Worm (Caenorhabditis elegans) whole organism, L1 larva: Measurements from ENCODE around the gene H12D21.9.

ENCODE experiments used
- C04F5.9 ChIP-seq: sonication (generic microtip); optimal IDR thresholded peaks from 2 replicates; lab custom pipeline; 2016; ENCODE audit warnings: missing genetic modification characterization, missing compliant biosample characterization
- C16A3.4 ChIP-seq: fragments of 150-350 bp; optimal IDR thresholded peaks from 2 replicates; lab custom pipeline; 2014; ENCODE audit warnings: missing biosample characterization, missing genetic modification characterization
- Y116A8C.19 ChIP-seq: sonication (generic microtip); optimal IDR thresholded peaks from 2 replicates; lab custom pipeline; 2016; ENCODE audit warnings: missing compliant biosample characterization, missing genetic modification characterization, borderline replicate concordance
- alr-1 ChIP-seq: fragments of 200-800 bp; sonication (Bioruptor generic); optimal IDR thresholded peaks from 2 replicates; lab custom pipeline; 2018; ENCODE audit warnings: borderline replicate concordance, mild to moderate bottlenecking, missing genetic modification characterization, missing compliant biosample characterization
- blmp-1 ChIP-seq: fragments of 150-350 bp; optimal IDR thresholded peaks from 2 replicates; lab custom pipeline; 2014; ENCODE audit warnings: missing biosample characterization, missing genetic modification characterization
- ceh-63 ChIP-seq: fragments of 200-800 bp; sonication (Bioruptor generic); optimal IDR thresholded peaks from 2 replicates; lab custom pipeline; 2018; ENCODE audit warnings: mild to moderate bottlenecking, missing genetic modification characterization, missing compliant biosample characterization
- ceh-88 ChIP-seq: fragments of 200-800 bp; sonication (Bioruptor generic); IDR thresholded peaks from 2 replicates; pipeline ENCODE4 v1.3.6; 2022; ENCODE audit warnings: missing genetic modification characterization, missing compliant biosample characterization
- dsc-1 ChIP-seq: sonication (generic microtip); optimal IDR thresholded peaks from 2 replicates; lab custom pipeline; 2016; ENCODE audit warnings: mild to moderate bottlenecking, missing genetic modification characterization, missing compliant biosample characterization
- efl-1 ChIP-seq, 4 experiments: fragments of 150-350 bp; optimal IDR thresholded peaks in 3 of 4; peaks in 1 of 4; 1 replicate in 1 of 4; 2 replicates in 3 of 4; lab custom pipeline; 2014; ENCODE audit warnings: missing biosample characterization in 2 of 4, missing genetic modification characterization in 2 of 4, missing genetic modification reagents in 2 of 4
- efl-3 ChIP-seq: fragments of 200-800 bp; sonication (Bioruptor generic); optimal IDR thresholded peaks from 2 replicates; lab custom pipeline; 2018; ENCODE audit warnings: mild to moderate bottlenecking, missing genetic modification characterization, missing compliant biosample characterization
- fkh-4 ChIP-seq: sonication (generic microtip); optimal IDR thresholded peaks from 2 replicates; lab custom pipeline; 2016; ENCODE audit warnings: missing compliant biosample characterization, missing genetic modification characterization, borderline replicate concordance
- fkh-8 ChIP-seq: sonication (generic microtip); optimal IDR thresholded peaks from 2 replicates; lab custom pipeline; 2016; ENCODE audit warnings: mild to moderate bottlenecking, missing genetic modification characterization, missing compliant biosample characterization
- grh-1 ChIP-seq: fragments of 200-800 bp; sonication (Bioruptor generic); IDR thresholded peaks from 2 replicates; pipeline ENCODE4 v1.3.6; 2022; ENCODE audit warnings: missing genetic modification reagents, missing genetic modification characterization, missing compliant biosample characterization
- hlh-4 ChIP-seq: sonication (generic microtip); optimal IDR thresholded peaks from 2 replicates; lab custom pipeline; 2016; ENCODE audit warnings: mild to moderate bottlenecking, missing genetic modification characterization, missing compliant biosample characterization
- lin-14 ChIP-seq: fragments of 200-800 bp; sonication (Bioruptor generic); optimal IDR thresholded peaks from 2 replicates; lab custom pipeline; 2018; ENCODE audit warnings: mild to moderate bottlenecking, missing genetic modification characterization, moderate library complexity, missing compliant biosample characterization
- lin-35 ChIP-seq, 2 experiments: fragments of 150-350 bp; optimal IDR thresholded peaks; 2 replicates each; lab custom pipeline; 2014; ENCODE audit warnings: missing biosample characterization in 2 of 2, missing genetic modification characterization in 2 of 2, missing genetic modification reagents in 2 of 2
- lir-3 ChIP-seq: sonication (generic microtip); optimal IDR thresholded peaks from 2 replicates; lab custom pipeline; 2016; ENCODE audit warnings: mild to moderate bottlenecking, missing genetic modification characterization, moderate library complexity, missing compliant biosample characterization; ENCODE audit not compliant: poor library complexity
- lsy-2 ChIP-seq, 2 experiments: fragments of 150-350 bp; optimal IDR thresholded peaks; 2 replicates each; lab custom pipeline; 2014; ENCODE audit warnings: missing biosample characterization in 2 of 2, missing genetic modification characterization in 2 of 2
- mdl-1 ChIP-seq, 2 experiments: fragments of 150-350 bp; optimal IDR thresholded peaks; 2 replicates each; lab custom pipeline; 2014 to 2017; ENCODE audit warnings: missing biosample characterization in 2 of 2, missing genetic modification characterization in 2 of 2, inconsistent platforms in 1 of 2
- mep-1 ChIP-seq: fragments of 150-350 bp; optimal IDR thresholded peaks from 2 replicates; lab custom pipeline; 2014; ENCODE audit warnings: missing biosample characterization, missing genetic modification characterization
- nhr-11 ChIP-seq: fragments of 150-350 bp; optimal IDR thresholded peaks from 2 replicates; lab custom pipeline; 2014; ENCODE audit warnings: missing biosample characterization, missing genetic modification characterization
- nhr-12 ChIP-seq: sonication (generic microtip); optimal IDR thresholded peaks from 2 replicates; lab custom pipeline; 2017; ENCODE audit warnings: missing biosample characterization, missing genetic modification characterization
- nhr-71 ChIP-seq: sonication (generic microtip); optimal IDR thresholded peaks from 2 replicates; lab custom pipeline; 2016; ENCODE audit warnings: mild to moderate bottlenecking, missing genetic modification characterization, moderate library complexity, missing compliant biosample characterization
- nhr-85 ChIP-seq: sonication (generic microtip); peaks from one replicate; lab custom pipeline; 2016; ENCODE audit warnings: missing genetic modification characterization, inconsistent platforms, missing compliant biosample characterization
- pag-3 ChIP-seq: sonication (generic microtip); optimal IDR thresholded peaks from 2 replicates; lab custom pipeline; 2017; ENCODE audit warnings: missing genetic modification characterization, mild to moderate bottlenecking, missing compliant biosample characterization, antibody characterized with exemption, borderline replicate concordance; ENCODE audit not compliant: insufficient read depth
- pqm-1 ChIP-seq: sonication (generic microtip); optimal IDR thresholded peaks from 3 replicates; lab custom pipeline; 2017; ENCODE audit warnings: missing biosample characterization, missing genetic modification characterization
- skn-1 ChIP-seq: fragments of 150-350 bp; optimal IDR thresholded peaks from 2 replicates; lab custom pipeline; 2014; ENCODE audit warnings: missing biosample characterization, missing genetic modification characterization
- snu-23 ChIP-seq: sonication (generic microtip); optimal IDR thresholded peaks from 2 replicates; lab custom pipeline; 2016; ENCODE audit warnings: missing genetic modification characterization, missing compliant biosample characterization
- sox-4 ChIP-seq: sonication (generic microtip); optimal IDR thresholded peaks from 2 replicates; lab custom pipeline; 2016; ENCODE audit warnings: missing genetic modification characterization, missing compliant biosample characterization
- unc-30 ChIP-seq: sonication (generic microtip); optimal IDR thresholded peaks from 2 replicates; lab custom pipeline; 2017; ENCODE audit warnings: missing biosample characterization, missing genetic modification characterization
- unc-86 ChIP-seq: sonication (generic microtip); optimal IDR thresholded peaks from 2 replicates; lab custom pipeline; 2016; ENCODE audit warnings: missing genetic modification characterization, missing compliant biosample characterization
- unc-98 ChIP-seq: fragments of 200-800 bp; sonication (Bioruptor generic); IDR thresholded peaks from 2 replicates; pipeline ENCODE4 v1.3.6; 2022; ENCODE audit warnings: missing genetic modification characterization, missing compliant biosample characterization
- zip-4 ChIP-seq: fragments of 200-800 bp; sonication (Bioruptor generic); optimal IDR thresholded peaks from 2 replicates; lab custom pipeline; 2018; ENCODE audit warnings: mild to moderate bottlenecking, missing genetic modification characterization, moderate library complexity, missing compliant biosample characterization

The H12D21.9 gene

ce11 chrV:14928248-14928647 is 19.0 kb upstream of the H12D21.9 start, which contains the start of gene srg-55:
Gene srg-55, minus strand, starts transcription at chrV:14928348.
- TF ChIP-seq unc-98 (GFP tag; lab: Robert Waterston, UW), result no peak
- no peak for TF ChIP-seq skn-1 (tag; lab: Kevin White, UChicago)
- no peak for TF ChIP-seq lir-3
- TF ChIP-seq mdl-1 (tag; optimal IDR thresholded peaks at IDR 0.05; lab: Kevin White, UChicago), result no peak
- no peak for TF ChIP-seq alr-1 (tag; lab: Kevin White, UChicago)
- TF ChIP-seq ceh-63, result no peak
- no peak for TF ChIP-seq grh-1 (GFP tag; lab: Robert Waterston, UW)
- TF ChIP-seq lin-14 (GFP tag; lab: Kevin White, UChicago), result no peak
- TF ChIP-seq fkh-4 (tag; lab: Kevin White, UChicago), result no peak
- TF ChIP-seq blmp-1, result no peak
- TF ChIP-seq unc-30, result no peak

ce11 chrV:14924104-14924503 is 14.8 kb upstream of the H12D21.9 start, which contains the start of gene srg-54:
Gene srg-54, minus strand, starts transcription at chrV:14924204.
- no peak for TF ChIP-seq nhr-11 (tag; lab: Kevin White, UChicago)
- TF ChIP-seq pqm-1 (tag; lab: Kevin White, UChicago), result no peak
- no peak for TF ChIP-seq pag-3 (tag; lab: Kevin White, UChicago)
- TF ChIP-seq mdl-1 (tag; optimal IDR thresholded peaks at IDR 0.05; lab: Kevin White, UChicago), result no peak
- TF ChIP-seq lsy-2 (tag; optimal IDR thresholded peaks at IDR 0.05; lab: Kevin White, UChicago), result no peak
- no peak for TF ChIP-seq sox-4 (tag; lab: Kevin White, UChicago)
- TF ChIP-seq ceh-88 (GFP tag; lab: Robert Waterston, UW), result no peak
- TF ChIP-seq zip-4, result no peak
- no peak for TF ChIP-seq nhr-71 (tag; lab: Kevin White, UChicago)
- TF ChIP-seq C04F5.9 (tag; lab: Kevin White, UChicago), result no peak
- TF ChIP-seq mep-1 (tag; lab: Kevin White, UChicago), result no peak

- TF ChIP-seq grh-1 (GFP tag; lab: Robert Waterston, UW) (no peak), blmp-1 (peak; percentile 34), nhr-85 (peak; percentile 37)
These were observed 12.2 kb upstream of the H12D21.9 start, which contains the start of gene zmp-4 for ce11 chrV:14921509-14921908. Gene zmp-4, minus strand, starts transcription at chrV:14921609.

- TF ChIP-seq efl-1 (optimal IDR thresholded peaks at IDR 0.05; lab: Kevin White, UChicago), result no peak
- TF ChIP-seq efl-1 (GFP tag; optimal IDR thresholded peaks at IDR 0.05 in 1 of 2; lab: Kevin White, UChicago), result peak in 1 of 2 experiments; percentile 87
- no peak for TF ChIP-seq ceh-88 (GFP tag; lab: Robert Waterston, UW)
- no peak for TF ChIP-seq dsc-1 (tag; lab: Kevin White, UChicago)
- TF ChIP-seq nhr-12, result no peak
- TF ChIP-seq lin-35 (GFP tag; optimal IDR thresholded peaks at IDR 0.05; lab: Kevin White, UChicago), result no peak
- no peak for TF ChIP-seq fkh-4 (tag; lab: Kevin White, UChicago)
- TF ChIP-seq snu-23, result no peak
- TF ChIP-seq lin-14 (GFP tag; lab: Kevin White, UChicago), result no peak
These were observed 6.3 kb upstream of the H12D21.9 start, which contains the start of gene H12D21.11 for ce11 chrV:14915599-14915998. Gene H12D21.11, plus strand, starts transcription at chrV:14915899.

ce11 chrV:14910758-14911157 is 1.5 kb upstream of the H12D21.9 start:
- TF ChIP-seq alr-1 (tag; lab: Kevin White, UChicago), result no peak
- peak; percentile 9 for TF ChIP-seq dsc-1 (tag; lab: Kevin White, UChicago)

- no peak for TF ChIP-seq Y116A8C.19 (tag; lab: Kevin White, UChicago)
- TF ChIP-seq unc-86 (tag; lab: Kevin White, UChicago), result no peak
- no peak for TF ChIP-seq mdl-1 (tag; optimal IDR thresholded peaks at IDR 0.05; lab: Kevin White, UChicago)
- TF ChIP-seq C16A3.4, result no peak
- no peak for TF ChIP-seq hlh-4 (tag; lab: Kevin White, UChicago)
- TF ChIP-seq fkh-8 (tag; lab: Kevin White, UChicago), result no peak
- no peak for TF ChIP-seq efl-3
- TF ChIP-seq, all 84 proteins: peak for 0
These were observed 1.8 kb downstream of the H12D21.9 start for ce11 chrV:14907445-14907844.
